Fruit fly (Drosophila melanogaster) whole organism, embryonic: Measurements from ENCODE around the gene Tep4.

Source experiments
- Aef1 ChIP-seq: fragments of 200-800 bp; sonication (Bioruptor generic); IDR thresholded peaks from 3 replicates; pipeline ENCODE4 v1.3.6; 2022; ENCODE audit warnings: missing biosample characterization, missing genetic modification characterization
- Atf6 ChIP-seq: fragments of 200-800 bp; sonication (Bioruptor generic); IDR thresholded peaks from 2 replicates; pipeline ENCODE4 v1.3.6; 2022; ENCODE audit warnings: missing biosample characterization, missing genetic modification characterization
- BEAF-32 ChIP-seq: fragments of 200-800 bp; sonication (Bioruptor generic); optimal IDR thresholded peaks from 3 replicates; lab custom pipeline; 2017; ENCODE audit warnings: missing biosample characterization, missing genetic modification characterization, mild to moderate bottlenecking, moderate library complexity, missing genetic modification reagents
- BtbVII ChIP-seq: fragments of 200-800 bp; sonication (Bioruptor generic); optimal IDR thresholded peaks from 3 replicates; lab custom pipeline; 2017; ENCODE audit warnings: missing biosample characterization, mild to moderate bottlenecking, missing genetic modification characterization
- CG11247 ChIP-seq: fragments of 200-800 bp; sonication (Bioruptor generic); IDR thresholded peaks from 2 replicates; pipeline ENCODE4 v1.3.6; 2022; ENCODE audit warnings: missing biosample characterization, missing genetic modification characterization
- CG11504 ChIP-seq: fragments of 200-800 bp; sonication (Bioruptor generic); optimal IDR thresholded peaks from 3 replicates; lab custom pipeline; 2019; ENCODE audit warnings: missing biosample characterization, mild to moderate bottlenecking, missing genetic modification characterization, moderate library complexity
- CG12071 ChIP-seq: fragments of 200-800 bp; sonication (Bioruptor generic); optimal IDR thresholded peaks from 3 replicates; lab custom pipeline; 2018; ENCODE audit warnings: missing biosample characterization, mild to moderate bottlenecking, missing genetic modification characterization
- CG12659 ChIP-seq: fragments of 200-800 bp; sonication (Bioruptor generic); optimal IDR thresholded peaks from 3 replicates; lab custom pipeline; 2017; ENCODE audit warnings: mild to moderate bottlenecking, missing biosample characterization, missing genetic modification reagents, missing genetic modification characterization
- CG13287 ChIP-seq: fragments of 200-800 bp; sonication (Bioruptor generic); IDR thresholded peaks from 2 replicates; pipeline ENCODE4 v1.3.6; 2022; ENCODE audit warnings: missing biosample characterization, missing genetic modification characterization; ENCODE audit not compliant: partially characterized antibody
- CG1529 ChIP-seq: fragments of 200-800 bp; sonication (Bioruptor generic); optimal IDR thresholded peaks from 3 replicates; lab custom pipeline; 2018; ENCODE audit warnings: missing biosample characterization, missing genetic modification characterization
- CG17186 ChIP-seq: fragments of 200-800 bp; sonication (Bioruptor generic); optimal IDR thresholded peaks from 3 replicates; lab custom pipeline; 2017; ENCODE audit warnings: missing biosample characterization, missing genetic modification reagents, missing genetic modification characterization
- CG2120 ChIP-seq: fragments of 200-800 bp; sonication (Bioruptor generic); optimal IDR thresholded peaks from 3 replicates; lab custom pipeline; 2016; ENCODE audit warnings: missing biosample characterization, missing genetic modification characterization
- CG2199 ChIP-seq: fragments of 200-800 bp; sonication (Bioruptor generic); IDR thresholded peaks from 3 replicates; pipeline ENCODE4 v1.3.6; 2022; ENCODE audit warnings: missing biosample characterization, missing genetic modification characterization
- CG32532 ChIP-seq: fragments of 200-800 bp; sonication (Bioruptor generic); IDR thresholded peaks from 2 replicates; pipeline ENCODE4 v1.3.6; 2022; ENCODE audit warnings: missing biosample characterization, missing genetic modification characterization
- CG32767 ChIP-seq: fragments of 200-800 bp; sonication (Bioruptor generic); IDR thresholded peaks from 2 replicates; pipeline ENCODE4 v1.3.6; 2022; ENCODE audit warnings: missing biosample characterization, missing genetic modification characterization
- CG34224 ChIP-seq: fragments of 200-800 bp; sonication (Bioruptor generic); IDR thresholded peaks from 3 replicates; pipeline ENCODE4 v1.3.6; 2022; ENCODE audit warnings: missing biosample characterization, missing genetic modification characterization; ENCODE audit not compliant: partially characterized antibody
- CG4360 ChIP-seq: fragments of 200-800 bp; sonication (Bioruptor generic); IDR thresholded peaks from 2 replicates; pipeline ENCODE4 v1.3.6; 2022; ENCODE audit warnings: missing biosample characterization, missing genetic modification characterization
- CG4617 ChIP-seq: fragments of 200-800 bp; sonication (Bioruptor generic); optimal IDR thresholded peaks from 3 replicates; lab custom pipeline; 2016; ENCODE audit warnings: missing biosample characterization, missing genetic modification characterization, borderline replicate concordance
- CG4730 ChIP-seq: fragments of 200-800 bp; sonication (Bioruptor generic); IDR thresholded peaks from 2 replicates; pipeline ENCODE4 v1.3.6; 2022; ENCODE audit warnings: missing biosample characterization, missing genetic modification characterization
- CG8478 ChIP-seq: fragments of >200 bp; optimal IDR thresholded peaks from 2 replicates; lab custom pipeline; 2018
- CG8924 ChIP-seq: fragments of 200-800 bp; optimal IDR thresholded peaks from 3 replicates; lab custom pipeline; 2019; ENCODE audit warnings: missing biosample characterization, mild to moderate bottlenecking, missing genetic modification characterization, moderate library complexity
- CG8944 ChIP-seq: fragments of 200-800 bp; sonication (Bioruptor generic); optimal IDR thresholded peaks from 3 replicates; lab custom pipeline; 2016; ENCODE audit warnings: missing biosample characterization, missing genetic modification characterization
- CHES-1-like ChIP-seq: fragments of 200-800 bp; sonication (Bioruptor generic); optimal IDR thresholded peaks from 2 replicates; lab custom pipeline; 2016; ENCODE audit warnings: missing biosample characterization, missing genetic modification characterization
- Dll ChIP-seq: fragments of 200-800 bp; sonication (Bioruptor generic); IDR thresholded peaks from 4 replicates; pipeline ENCODE4 v1.3.6; 2022; ENCODE audit warnings: missing biosample characterization, missing genetic modification characterization; ENCODE audit not compliant: partially characterized antibody
- Drgx ChIP-seq: fragments of 200-800 bp; sonication (Bioruptor generic); IDR thresholded peaks from 2 replicates; pipeline ENCODE4 v1.3.6; 2022; ENCODE audit warnings: missing biosample characterization, missing genetic modification characterization
- E2f1 ChIP-seq: fragments of 200-800 bp; sonication (Bioruptor generic); IDR thresholded peaks from 2 replicates; pipeline ENCODE4 v1.3.6; 2022; ENCODE audit warnings: missing biosample characterization, missing genetic modification characterization
- Eip74EF ChIP-seq, 2 experiments: fragments of 200-800 bp in 1 of 2; fragments of >200 bp in 1 of 2; sonication (Bioruptor generic) in 1 of 2; optimal IDR thresholded peaks; 2 replicates each; lab custom pipeline; 2017 to 2019; ENCODE audit warnings: missing biosample characterization in 2 of 2, missing genetic modification characterization in 2 of 2, mild to moderate bottlenecking in 1 of 2, moderate library complexity in 1 of 2
- Fer1 ChIP-seq: fragments of 200-800 bp; sonication (Bioruptor generic); optimal IDR thresholded peaks from 2 replicates; lab custom pipeline; 2017; ENCODE audit warnings: missing biosample characterization, mild to moderate bottlenecking, missing genetic modification characterization
- H15 ChIP-seq: fragments of 200-800 bp; sonication (Bioruptor generic); IDR thresholded peaks from 3 replicates; pipeline ENCODE4 v1.3.6; 2022; ENCODE audit warnings: missing biosample characterization, missing genetic modification characterization
- HLH3B ChIP-seq: fragments of 200-800 bp; sonication (Bioruptor generic); IDR thresholded peaks from 2 replicates; pipeline ENCODE4 v1.3.6; 2022; ENCODE audit warnings: missing biosample characterization, missing genetic modification characterization
- Hr51 ChIP-seq, 2 experiments: fragments of 200-800 bp; sonication (Bioruptor generic); optimal IDR thresholded peaks; 2 replicates in 1 of 2; 3 replicates in 1 of 2; lab custom pipeline; 2016 to 2018; ENCODE audit warnings: missing biosample characterization in 2 of 2, missing genetic modification characterization in 2 of 2, mild to moderate bottlenecking in 1 of 2, moderate library complexity in 1 of 2
- Kr ChIP-seq: fragments of 200-800 bp; sonication (Bioruptor generic); optimal IDR thresholded peaks from 2 replicates; lab custom pipeline; 2017; ENCODE audit warnings: missing biosample characterization, mild to moderate bottlenecking, missing genetic modification characterization
- MBD-R2 ChIP-seq: fragments of 200-800 bp; sonication (Bioruptor generic); IDR thresholded peaks from 2 replicates; pipeline ENCODE4 v1.3.6; 2022; ENCODE audit warnings: missing biosample characterization, missing genetic modification characterization
- MESR4 ChIP-seq: fragments of 200-800 bp; sonication (Bioruptor generic); optimal IDR thresholded peaks from 2 replicates; lab custom pipeline; 2018; ENCODE audit warnings: missing biosample characterization, mild to moderate bottlenecking, missing genetic modification characterization, moderate library complexity
- Myb ChIP-seq: fragments of 200-800 bp; sonication (Bioruptor generic); optimal IDR thresholded peaks from 2 replicates; lab custom pipeline; 2016; ENCODE audit warnings: missing biosample characterization, missing genetic modification characterization
- Scr ChIP-seq: fragments of 200-800 bp; sonication (Bioruptor generic); IDR thresholded peaks from 2 replicates; pipeline ENCODE4 v1.3.6; 2022; ENCODE audit warnings: missing biosample characterization, missing genetic modification characterization; ENCODE audit not compliant: partially characterized antibody
- Sin3A ChIP-seq: fragments of >200 bp; optimal IDR thresholded peaks from 2 replicates; lab custom pipeline; 2018
- cg ChIP-seq: fragments of 200-800 bp; sonication (Bioruptor generic); optimal IDR thresholded peaks from 3 replicates; lab custom pipeline; 2019; ENCODE audit warnings: missing biosample characterization, mild to moderate bottlenecking, missing genetic modification characterization, moderate library complexity
- gcm2 ChIP-seq: fragments of 200-800 bp; sonication (Bioruptor generic); optimal IDR thresholded peaks from 2 replicates; lab custom pipeline; 2016; ENCODE audit warnings: missing biosample characterization, missing genetic modification characterization
- kah ChIP-seq: fragments of 200-800 bp; sonication (Bioruptor generic); optimal IDR thresholded peaks from 2 replicates; lab custom pipeline; 2018; ENCODE audit warnings: missing biosample characterization, mild to moderate bottlenecking, missing genetic modification characterization
- onecut ChIP-seq: fragments of 200-800 bp; sonication (Bioruptor generic); IDR thresholded peaks from 2 replicates; pipeline ENCODE4 v1.3.6; 2022; ENCODE audit warnings: missing biosample characterization, missing genetic modification characterization
- schlank ChIP-seq: fragments of 200-800 bp; sonication (Bioruptor generic); optimal IDR thresholded peaks from 2 replicates; lab custom pipeline; 2018; ENCODE audit warnings: missing biosample characterization, mild to moderate bottlenecking, missing genetic modification characterization
- sna ChIP-seq: fragments of 200-800 bp; sonication (Bioruptor generic); IDR thresholded peaks from 2 replicates; pipeline ENCODE4 v1.3.6; 2022; ENCODE audit warnings: missing biosample characterization, missing genetic modification characterization; ENCODE audit not compliant: partially characterized antibody
- ssp ChIP-seq: fragments of 200-800 bp; sonication (Bioruptor generic); IDR thresholded peaks from 2 replicates; pipeline ENCODE4 v1.3.6; 2022; ENCODE audit warnings: missing biosample characterization, missing genetic modification characterization
- ttk ChIP-seq: fragments of 200-800 bp; sonication (Bioruptor generic); IDR thresholded peaks from 2 replicates; pipeline ENCODE4 v2.1.2; 2022; ENCODE audit warnings: missing biosample characterization, missing genetic modification characterization

Gene Tep4

dm6 chr2L:19587334-19587659, 39.0 kb downstream of the Tep4 start:
- 0 out of 2 replicates have a peak, but pooled peaks have one; percentile 49 for TF ChIP-seq MBD-R2
- 0 out of 2 replicates have a peak, but pooled peaks have one; percentile 2 for TF ChIP-seq E2f1 (GFP tag; lab: Robert Waterston, UW)
- 0 out of 3 replicates have a peak, but pooled peaks have one; percentile 10 for TF ChIP-seq CG2199
- 0 out of 2 replicates have a peak, but pooled peaks have one; percentile 16 for TF ChIP-seq CG4360 (GFP tag; lab: Robert Waterston, UW)
- no peak for TF ChIP-seq CG8944
- TF ChIP-seq Dll (GFP tag; lab: Robert Waterston, UW): 0 out of 4 replicates have a peak, but pooled peaks have one; percentile 19
- peak; percentile 5; the same call in 1 of the 3 replicates for TF ChIP-seq CG34224 (GFP tag; lab: Robert Waterston, UW)
- 0 out of 2 replicates have a peak, but pooled peaks have one; percentile 16 for TF ChIP-seq Atf6
- TF ChIP-seq schlank (tag; lab: Kevin White, UChicago): no peak
- TF ChIP-seq Scr (GFP tag; lab: Robert Waterston, UW): peak; percentile 46
- peak; percentile 83 for TF ChIP-seq onecut
- peak; percentile 37 for TF ChIP-seq CG8924 (tag; lab: Kevin White, UChicago)
- no peak for TF ChIP-seq CG1529 (GFP tag; lab: Kevin White, UChicago)
- TF ChIP-seq gcm2 (GFP tag; lab: Kevin White, UChicago): no peak
- TF ChIP-seq CG4730 (GFP tag; lab: Robert Waterston, UW): no peak
- peak; percentile 41 for TF ChIP-seq CG11504
- peak; percentile 6 for TF ChIP-seq BtbVII (GFP tag; lab: Kevin White, UChicago)
- TF ChIP-seq sna (GFP tag; lab: Robert Waterston, UW): 0 out of 2 replicates have a peak, but pooled peaks have one; percentile 8
- TF ChIP-seq CG12659 (GFP tag; lab: Kevin White, UChicago): peak; percentile 4
- TF ChIP-seq Eip74EF (GFP tag; optimal IDR thresholded peaks at IDR 0.05; lab: Kevin White, UChicago): no peak
- no peak for TF ChIP-seq ssp
- 0 out of 2 replicates have a peak, but pooled peaks have one; percentile 3 for TF ChIP-seq Drgx
- 0 out of 3 replicates have a peak, but pooled peaks have one; percentile 8 for TF ChIP-seq Aef1
- TF ChIP-seq BEAF-32 (GFP tag; lab: Kevin White, UChicago): peak; percentile 5
- TF ChIP-seq CG8478 (lab: Kevin White, UChicago): peak; percentile 87
- peak; percentile 20 for TF ChIP-seq kah (GFP tag; lab: Kevin White, UChicago)
- TF ChIP-seq Sin3A (lab: Kevin White, UChicago): peak; percentile 35
- peak; percentile 17 for TF ChIP-seq MESR4 (GFP tag; lab: Kevin White, UChicago)
- TF ChIP-seq ttk: no peak
- 0 out of 2 replicates have a peak, but pooled peaks have one; percentile 3 for TF ChIP-seq CG32532 (GFP tag; lab: Robert Waterston, UW)
- TF ChIP-seq CG11247 (GFP tag; lab: Robert Waterston, UW): no peak
- no peak for TF ChIP-seq H15 (GFP tag; lab: Robert Waterston, UW)
- TF ChIP-seq CG32767 (GFP tag; lab: Robert Waterston, UW): 0 out of 2 replicates have a peak, but pooled peaks have one; percentile 17
- no peak for TF ChIP-seq CG17186 (GFP tag; lab: Kevin White, UChicago)
- TF ChIP-seq cg (GFP tag; lab: Kevin White, UChicago): peak; percentile 98
- no peak for TF ChIP-seq Hr51 (GFP tag; optimal IDR thresholded peaks at IDR 0.05; lab: Kevin White, UChicago)
- TF ChIP-seq HLH3B (GFP tag; lab: Robert Waterston, UW): no peak
- peak; percentile 66 for TF ChIP-seq CG4617 (GFP tag; lab: Kevin White, UChicago)
- peak; percentile 45 for TF ChIP-seq CG2120
- TF ChIP-seq Fer1: peak; percentile 44
- TF ChIP-seq Myb (GFP tag; lab: Kevin White, UChicago): no peak
- no peak for TF ChIP-seq CG12071 (GFP tag; lab: Kevin White, UChicago)
- TF ChIP-seq Kr: no peak
- TF ChIP-seq CHES-1-like: no peak
- TF ChIP-seq CG13287 (GFP tag; lab: Robert Waterston, UW): 0 out of 2 replicates have a peak, but pooled peaks have one; percentile 3
